Fruit fly (Drosophila melanogaster): ENCODE data around the gene Uck.

DNA sequence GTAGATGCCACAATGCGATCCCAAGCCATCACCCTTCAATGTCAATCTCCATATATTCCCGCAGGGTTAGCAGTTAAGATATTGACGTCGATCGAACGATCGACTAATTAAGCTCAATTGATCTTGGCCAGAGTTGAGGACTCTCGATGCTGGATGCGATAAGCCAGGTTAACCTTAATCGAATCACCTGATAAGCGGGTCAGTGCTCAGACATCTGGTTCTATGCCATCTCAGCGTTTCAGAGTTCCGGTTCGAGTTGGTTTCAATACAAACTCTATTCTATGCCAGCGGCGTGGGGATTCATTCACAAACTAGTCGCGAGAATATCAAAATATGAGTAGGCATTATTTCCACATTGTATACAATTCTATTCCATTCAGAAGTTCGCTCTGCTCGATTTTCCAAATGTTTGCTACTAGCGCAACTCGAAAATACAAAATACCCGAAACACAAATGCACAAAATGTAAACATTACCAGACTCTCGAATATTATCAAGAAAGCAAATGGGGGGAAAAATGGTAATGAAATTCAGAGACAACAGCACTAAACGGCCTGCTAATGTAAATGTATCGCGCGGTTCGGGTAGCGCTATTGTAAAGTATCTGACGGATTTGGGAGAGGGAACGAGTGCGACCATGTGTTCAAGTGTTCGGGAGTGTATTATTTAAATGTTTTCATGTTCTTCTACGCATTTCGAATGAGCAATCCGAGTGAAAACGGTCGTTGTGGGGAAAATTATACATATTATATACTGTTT is 7.2 kb upstream of the Uck start:
- no peak for TF ChIP-seq CG8478 (optimal IDR thresholded peaks at IDR 0.05)
- no peak for TF ChIP-seq CTCF (optimal IDR thresholded peaks at IDR 0.05)
